Fruit fly (Drosophila melanogaster) whole organism, embryonic: ENCODE measurements around the gene Ankle2.

ENCODE experiments used
- Asciz ChIP-seq: fragments of 200-800 bp; sonication (Bioruptor generic); optimal IDR thresholded peaks from 2 replicates; lab custom pipeline; 2017; ENCODE audit warnings: missing biosample characterization, mild to moderate bottlenecking, missing genetic modification characterization, missing genetic modification reagents
- Atf3 ChIP-seq: fragments of 200-800 bp; sonication (Bioruptor generic); optimal IDR thresholded peaks from 3 replicates; lab custom pipeline; 2016; ENCODE audit warnings: missing biosample characterization, missing genetic modification characterization
- Atf6 ChIP-seq: fragments of 200-800 bp; sonication (Bioruptor generic); IDR thresholded peaks from 2 replicates; pipeline ENCODE4 v1.3.6; 2022; ENCODE audit warnings: missing biosample characterization, missing genetic modification characterization
- CG10979 ChIP-seq: fragments of 200-800 bp; sonication (Bioruptor generic); optimal IDR thresholded peaks from 2 replicates; lab custom pipeline; 2018; ENCODE audit warnings: missing biosample characterization, mild to moderate bottlenecking, missing genetic modification characterization, moderate library complexity
- CG12155 ChIP-seq: fragments of 200-800 bp; sonication (Bioruptor generic); optimal IDR thresholded peaks from 3 replicates; lab custom pipeline; 2016; ENCODE audit warnings: missing biosample characterization, missing genetic modification characterization
- CG1233 ChIP-seq: fragments of 200-800 bp; sonication (Bioruptor generic); optimal IDR thresholded peaks from 4 replicates; lab custom pipeline; 2018; ENCODE audit warnings: missing biosample characterization, mild to moderate bottlenecking, missing genetic modification characterization
- CG12659 ChIP-seq: fragments of 200-800 bp; sonication (Bioruptor generic); optimal IDR thresholded peaks from 3 replicates; lab custom pipeline; 2017; ENCODE audit warnings: mild to moderate bottlenecking, missing biosample characterization, missing genetic modification reagents, missing genetic modification characterization
- CG13624 ChIP-seq: fragments of 200-800 bp; sonication (Bioruptor generic); optimal IDR thresholded peaks from 2 replicates; lab custom pipeline; 2016; ENCODE audit warnings: missing biosample characterization, missing genetic modification characterization
- CG15269 ChIP-seq: fragments of 200-800 bp; sonication (Bioruptor generic); optimal IDR thresholded peaks from 2 replicates; lab custom pipeline; 2018; ENCODE audit warnings: missing biosample characterization, mild to moderate bottlenecking, missing genetic modification characterization, moderate library complexity
- CG1647 ChIP-seq: fragments of 200-800 bp; sonication (Bioruptor generic); optimal IDR thresholded peaks from 3 replicates; lab custom pipeline; 2016; ENCODE audit warnings: missing biosample characterization, missing genetic modification characterization
- CG17359 ChIP-seq: fragments of 200-800 bp; sonication (Bioruptor generic); optimal IDR thresholded peaks from 3 replicates; lab custom pipeline; 2018; ENCODE audit warnings: missing biosample characterization, mild to moderate bottlenecking, missing genetic modification characterization, moderate library complexity
- CG18476 ChIP-seq: fragments of 200-800 bp; sonication (Bioruptor generic); optimal IDR thresholded peaks from 2 replicates; lab custom pipeline; 2016; ENCODE audit warnings: missing biosample characterization, mild to moderate bottlenecking, missing genetic modification characterization
- CG2116 ChIP-seq: fragments of 200-800 bp; sonication (Bioruptor generic); optimal IDR thresholded peaks from 3 replicates; lab custom pipeline; 2018; ENCODE audit warnings: missing biosample characterization, mild to moderate bottlenecking, missing genetic modification characterization
- CG30020 ChIP-seq: fragments of 200-800 bp; optimal IDR thresholded peaks from 2 replicates; lab custom pipeline; 2019; ENCODE audit warnings: missing biosample characterization, mild to moderate bottlenecking, missing genetic modification characterization, moderate library complexity
- CG30403 ChIP-seq: fragments of 200-800 bp; sonication (Bioruptor generic); optimal IDR thresholded peaks from 3 replicates; lab custom pipeline; 2016; ENCODE audit warnings: missing biosample characterization, missing genetic modification characterization
- CG3065 ChIP-seq: fragments of 200-800 bp; sonication (Bioruptor generic); optimal IDR thresholded peaks from 2 replicates; lab custom pipeline; 2016; ENCODE audit warnings: missing biosample characterization, missing genetic modification characterization
- CG3163 ChIP-seq: fragments of 200-800 bp; sonication (Bioruptor generic); optimal IDR thresholded peaks from 3 replicates; lab custom pipeline; 2016; ENCODE audit warnings: missing biosample characterization, missing genetic modification characterization
- CG3407 ChIP-seq: fragments of 200-800 bp; sonication (Bioruptor generic); optimal IDR thresholded peaks from 2 replicates; lab custom pipeline; 2018; ENCODE audit warnings: missing biosample characterization, mild to moderate bottlenecking, missing genetic modification characterization
- CG3726 ChIP-seq: fragments of 200-800 bp; sonication (Bioruptor generic); IDR thresholded peaks from 3 replicates; pipeline ENCODE4, ENCODE4 v1.3.6; 2022; ENCODE audit warnings: missing biosample characterization, missing genetic modification characterization
- CG8359 ChIP-seq: fragments of 200-800 bp; sonication (Bioruptor generic); optimal IDR thresholded peaks from 2 replicates; lab custom pipeline; 2017; ENCODE audit warnings: missing biosample characterization, mild to moderate bottlenecking, missing genetic modification characterization, borderline replicate concordance
- CG8388 ChIP-seq: fragments of 200-800 bp; sonication (Bioruptor generic); optimal IDR thresholded peaks from 2 replicates; lab custom pipeline; 2019; ENCODE audit warnings: missing biosample characterization, mild to moderate bottlenecking, missing genetic modification characterization, moderate library complexity
- CG8765 ChIP-seq: fragments of 200-800 bp; sonication (Bioruptor generic); IDR thresholded peaks from 2 replicates; pipeline ENCODE4 v1.3.6; 2022; ENCODE audit warnings: missing biosample characterization, missing genetic modification characterization
- Dfd ChIP-seq, 2 experiments: fragments of >200 bp; optimal IDR thresholded peaks; 2 replicates each; lab custom pipeline; 2017; ENCODE audit warnings: missing biosample characterization in 2 of 2, missing genetic modification characterization in 2 of 2
- Doc2 ChIP-seq: fragments of 200-800 bp; sonication (Bioruptor generic); IDR thresholded peaks from 2 replicates; pipeline ENCODE4 v1.3.6; 2022; ENCODE audit warnings: missing biosample characterization, missing genetic modification characterization
- Elba2 ChIP-seq: fragments of 200-800 bp; sonication (Bioruptor generic); optimal IDR thresholded peaks from 3 replicates; lab custom pipeline; 2016; ENCODE audit warnings: missing biosample characterization, missing genetic modification characterization
- H2.0 ChIP-seq: fragments of 200-800 bp; sonication (Bioruptor generic); IDR thresholded peaks from 2 replicates; pipeline ENCODE4 v1.3.6; 2022; ENCODE audit warnings: missing biosample characterization, missing genetic modification characterization
- HHEX ChIP-seq: fragments of 200-800 bp; sonication (Bioruptor generic); optimal IDR thresholded peaks from 3 replicates; lab custom pipeline; 2017; ENCODE audit warnings: missing biosample characterization, mild to moderate bottlenecking, missing genetic modification characterization, missing genetic modification reagents
- Lhr ChIP-seq: fragments of 200-800 bp; sonication (Bioruptor generic); optimal IDR thresholded peaks from 3 replicates; lab custom pipeline; 2017; ENCODE audit warnings: mild to moderate bottlenecking, missing biosample characterization, missing genetic modification reagents, missing genetic modification characterization
- MBD-R2 ChIP-seq: fragments of 200-800 bp; sonication (Bioruptor generic); IDR thresholded peaks from 2 replicates; pipeline ENCODE4 v1.3.6; 2022; ENCODE audit warnings: missing biosample characterization, missing genetic modification characterization
- Med ChIP-seq: fragments of 200-800 bp; sonication (Bioruptor generic); peaks from one replicate; lab custom pipeline; 2016; ENCODE audit warnings: missing biosample characterization, missing genetic modification characterization, mild to moderate bottlenecking, inconsistent platforms, moderate library complexity
- Mes4 ChIP-seq: fragments of 200-800 bp; sonication (Bioruptor generic); optimal IDR thresholded peaks from 2 replicates; lab custom pipeline; 2016; ENCODE audit warnings: missing biosample characterization, missing genetic modification characterization
- Myb ChIP-seq: fragments of 200-800 bp; sonication (Bioruptor generic); optimal IDR thresholded peaks from 2 replicates; lab custom pipeline; 2016; ENCODE audit warnings: missing biosample characterization, missing genetic modification characterization
- Nf-YA ChIP-seq: fragments of 200-800 bp; sonication (Bioruptor generic); IDR thresholded peaks from 2 replicates; pipeline ENCODE4 v1.3.6; 2022; ENCODE audit warnings: missing biosample characterization, missing genetic modification characterization
- cg ChIP-seq: fragments of 200-800 bp; sonication (Bioruptor generic); optimal IDR thresholded peaks from 3 replicates; lab custom pipeline; 2019; ENCODE audit warnings: missing biosample characterization, mild to moderate bottlenecking, missing genetic modification characterization, moderate library complexity
- crol ChIP-seq: fragments of 200-800 bp; sonication (Bioruptor generic); IDR thresholded peaks from 2 replicates; pipeline ENCODE4 v1.3.6; 2022; ENCODE audit warnings: missing biosample characterization, missing genetic modification characterization
- dati ChIP-seq: fragments of 200-800 bp; sonication (Bioruptor generic); IDR thresholded peaks from 2 replicates; pipeline ENCODE4 v1.3.6; 2022; ENCODE audit warnings: missing biosample characterization, missing genetic modification characterization
- dm ChIP-seq: fragments of 200-800 bp; sonication (Bioruptor generic); optimal IDR thresholded peaks from 3 replicates; lab custom pipeline; 2016; ENCODE audit warnings: missing biosample characterization, missing genetic modification characterization
- esg ChIP-seq: fragments of 200-800 bp; sonication (Bioruptor generic); conservative IDR thresholded peaks from 2 replicates; pipeline ENCODE4 v1.3.6; 2022; ENCODE audit warnings: missing biosample characterization, missing genetic modification characterization
- fd96Cb ChIP-seq: fragments of 200-800 bp; sonication (Bioruptor generic); optimal IDR thresholded peaks from 2 replicates; lab custom pipeline; 2018; ENCODE audit warnings: missing biosample characterization, mild to moderate bottlenecking, missing genetic modification characterization, moderate library complexity
- ftz-f1 ChIP-seq: fragments of 200-800 bp; sonication (Bioruptor generic); optimal IDR thresholded peaks from 2 replicates; lab custom pipeline; 2016; ENCODE audit warnings: missing biosample characterization, missing genetic modification characterization
- gcm ChIP-seq: fragments of 200-800 bp; sonication (Bioruptor generic); optimal IDR thresholded peaks from 2 replicates; lab custom pipeline; 2019; ENCODE audit warnings: missing biosample characterization, mild to moderate bottlenecking, missing genetic modification characterization, moderate library complexity
- gcm2 ChIP-seq: fragments of 200-800 bp; sonication (Bioruptor generic); optimal IDR thresholded peaks from 2 replicates; lab custom pipeline; 2016; ENCODE audit warnings: missing biosample characterization, missing genetic modification characterization
- gro ChIP-seq: fragments of 200-800 bp; sonication (Bioruptor generic); optimal IDR thresholded peaks from 2 replicates; lab custom pipeline; 2016; ENCODE audit warnings: missing biosample characterization, missing genetic modification characterization
- gsb-n ChIP-seq: fragments of 200-800 bp; sonication (Bioruptor generic); optimal IDR thresholded peaks from 3 replicates; lab custom pipeline; 2018; ENCODE audit warnings: missing biosample characterization, mild to moderate bottlenecking, missing genetic modification characterization
- ind ChIP-seq: fragments of 200-800 bp; sonication (Bioruptor generic); optimal IDR thresholded peaks from 3 replicates; lab custom pipeline; 2016; ENCODE audit warnings: missing biosample characterization, missing genetic modification characterization
- otp ChIP-seq: fragments of 200-800 bp; sonication (Bioruptor generic); IDR thresholded peaks from 3 replicates; pipeline ENCODE4, ENCODE4 v1.3.6; 2022; ENCODE audit warnings: missing biosample characterization, missing genetic modification characterization
- run ChIP-seq: fragments of 200-800 bp; sonication (Bioruptor generic); optimal IDR thresholded peaks from 3 replicates; lab custom pipeline; 2018; ENCODE audit warnings: missing biosample characterization, mild to moderate bottlenecking, missing genetic modification characterization
- toy ChIP-seq: fragments of 200-800 bp; sonication (Bioruptor generic); IDR thresholded peaks from 2 replicates; pipeline ENCODE4 v1.3.6; 2022; ENCODE audit warnings: missing biosample characterization, missing genetic modification characterization
- ttk ChIP-seq: fragments of 200-800 bp; sonication (Bioruptor generic); IDR thresholded peaks from 2 replicates; pipeline ENCODE4 v2.1.2; 2022; ENCODE audit warnings: missing biosample characterization, missing genetic modification characterization
- unc-4 ChIP-seq: fragments of 200-800 bp; sonication (Bioruptor generic); IDR thresholded peaks from 2 replicates; pipeline ENCODE4 v1.3.6; 2022; ENCODE audit warnings: missing biosample characterization, missing genetic modification characterization; ENCODE audit not compliant: partially characterized antibody

The Ankle2 gene

DNA sequence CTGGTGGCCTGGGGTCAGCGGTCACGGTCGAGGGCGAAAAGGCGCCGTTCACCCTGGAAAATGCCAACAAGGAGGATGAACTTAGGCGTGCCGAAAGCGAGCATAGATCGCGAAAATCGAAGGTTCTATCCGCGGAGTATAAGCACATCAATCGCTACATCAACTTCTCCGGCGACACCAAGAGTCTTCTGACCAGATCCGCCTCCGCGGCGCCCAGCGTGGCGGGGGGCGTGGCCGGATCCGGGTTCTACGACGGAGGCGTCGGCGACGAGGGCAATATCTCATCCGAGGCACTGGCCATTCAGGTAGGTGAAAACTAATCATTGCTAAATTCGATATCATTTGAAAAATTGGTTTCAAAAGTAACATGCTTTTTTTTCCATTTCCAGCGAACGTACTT lies 18.6 kb upstream of the Ankle2 start:
- no peak for TF ChIP-seq esg (GFP tag; lab: Robert Waterston, UW)
- peak; percentile 42 for TF ChIP-seq Med (GFP tag; lab: Kevin White, UChicago)

DNA sequence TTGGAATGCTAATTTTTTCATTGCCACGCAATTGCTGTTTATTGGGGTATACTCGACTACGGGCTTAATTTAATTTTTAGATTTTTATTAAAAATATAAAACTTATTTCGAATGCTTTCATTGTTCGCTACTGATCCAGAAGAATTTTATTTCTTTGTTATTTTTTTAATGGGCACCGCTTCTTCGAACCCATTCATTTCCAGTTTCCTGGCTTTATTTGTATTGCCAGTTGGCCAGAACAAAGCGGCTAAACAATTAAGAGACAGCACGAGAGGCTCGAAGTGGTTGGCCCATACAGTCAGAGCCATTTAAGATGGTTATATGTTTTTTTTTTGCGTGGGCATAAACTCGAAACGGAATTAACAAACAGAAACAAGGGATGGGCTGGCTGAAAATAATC lies 16.8 kb upstream of the Ankle2 start:
- TF ChIP-seq fd96Cb (tag; lab: Kevin White, UChicago) (peak; percentile 69), Asciz (GFP tag; lab: Kevin White, UChicago) (peak; percentile 60), dati (GFP tag; lab: Robert Waterston, UW) (no peak), dm (GFP tag; lab: Kevin White, UChicago) (peak; percentile 18), crol (no peak), HHEX (GFP tag; lab: Kevin White, UChicago) (peak; percentile 74), CG18476 (GFP tag; lab: Kevin White, UChicago) (peak; percentile 45), run (tag; lab: Kevin White, UChicago) (peak; percentile 19), CG3407 (GFP tag; lab: Kevin White, UChicago) (peak; percentile 10), cg (GFP tag; lab: Kevin White, UChicago) (no peak), CG3163 (GFP tag; lab: Kevin White, UChicago) (no peak), CG3065 (GFP tag; lab: Kevin White, UChicago) (peak; percentile 5), Lhr (GFP tag; lab: Kevin White, UChicago) (no peak), Elba2 (no peak), otp (peak; percentile 77), H2.0 (peak; percentile 78), ftz-f1 (GFP tag; lab: Kevin White, UChicago) (peak; percentile 10), toy (GFP tag; lab: Robert Waterston, UW) (peak; percentile 61), CG8388 (GFP tag; lab: Kevin White, UChicago) (peak; percentile 54), Nf-YA (GFP tag; lab: Robert Waterston, UW) (no peak), gsb-n (peak; percentile 44), gro (GFP tag; lab: Kevin White, UChicago) (peak; percentile 67), CG15269 (peak; percentile 80), CG1233 (GFP tag; lab: Kevin White, UChicago) (peak; percentile 65), CG12659 (peak; percentile 76), MBD-R2 (GFP tag; lab: Robert Waterston, UW) (peak; percentile 58; the same call in 1 of the 2 replicates), CG30403 (GFP tag; lab: Kevin White, UChicago) (peak; percentile 79), gcm (GFP tag; lab: Kevin White, UChicago) (no peak), CG13624 (GFP tag; lab: Kevin White, UChicago) (peak; percentile 66), Atf3 (GFP tag; lab: Kevin White, UChicago) (no peak), Atf6 (GFP tag; lab: Robert Waterston, UW) (peak; percentile 91), ind (GFP tag; lab: Kevin White, UChicago) (peak; percentile 70), Dfd (GFP tag; optimal IDR thresholded peaks at IDR 0.05; lab: Kevin White, UChicago) (no peak), CG8765 (GFP tag; lab: Robert Waterston, UW) (peak; percentile 32; the same call in 1 of the 2 replicates), ttk (GFP tag; lab: Robert Waterston, UW) (peak; percentile 75), CG8359 (GFP tag; lab: Kevin White, UChicago) (no peak), Myb (GFP tag; lab: Kevin White, UChicago) (no peak), unc-4 (no peak), CG30020 (tag; lab: Kevin White, UChicago) (no peak), Doc2 (GFP tag; lab: Robert Waterston, UW) (no peak; the same call in 1 of the 2 replicates), CG10979 (tag; lab: Kevin White, UChicago) (peak; percentile 65), CG1647 (GFP tag; lab: Kevin White, UChicago) (peak; percentile 69), CG17359 (tag; lab: Kevin White, UChicago) (peak; percentile 84), CG12155 (GFP tag; lab: Kevin White, UChicago) (peak; percentile 72), Mes4 (no peak), gcm2 (GFP tag; lab: Kevin White, UChicago) (no peak), CG3726 (GFP tag; lab: Robert Waterston, UW) (peak; percentile 75; the same call in 2 of the 3 replicates), CG2116 (GFP tag; lab: Kevin White, UChicago) (peak; percentile 32)
